Fruit fly (Drosophila melanogaster) whole organism, wandering third instar larva: Measurements from ENCODE around the gene Abd-B.

Experiments
- Abd-B ChIP-seq: fragments of >200 bp; optimal IDR thresholded peaks from 2 replicates; lab custom pipeline; 2017; ENCODE audit warnings: missing biosample characterization, missing genetic modification characterization
- CG9705 ChIP-seq: fragments of 200-800 bp; sonication (Bioruptor generic); optimal IDR thresholded peaks from 2 replicates; lab custom pipeline; 2018; ENCODE audit warnings: missing biosample characterization, mild to moderate bottlenecking, missing genetic modification characterization
- CrebA ChIP-seq: fragments of 200-800 bp; sonication (Bioruptor generic); optimal IDR thresholded peaks from 2 replicates; lab custom pipeline; 2016; ENCODE audit warnings: missing biosample characterization, mild to moderate bottlenecking, missing genetic modification characterization, borderline replicate concordance
- Dfd ChIP-seq: fragments of >200 bp; optimal IDR thresholded peaks from 2 replicates; lab custom pipeline; 2017; ENCODE audit warnings: missing biosample characterization, missing genetic modification characterization
- GATAd ChIP-seq: sonication (Bioruptor generic); optimal IDR thresholded peaks from 2 replicates; lab custom pipeline; 2016; ENCODE audit warnings: missing biosample characterization, missing genetic modification characterization
- HLH106 ChIP-seq: fragments of 200-800 bp; optimal IDR thresholded peaks from 3 replicates; lab custom pipeline; 2019; ENCODE audit warnings: missing biosample characterization, mild to moderate bottlenecking, missing genetic modification characterization, moderate library complexity
- Hnf4 ChIP-seq: fragments of 200-800 bp; sonication (Bioruptor generic); optimal IDR thresholded peaks from 2 replicates; lab custom pipeline; 2016; ENCODE audit warnings: missing biosample characterization, mild to moderate bottlenecking, missing genetic modification characterization
- Hr78 ChIP-seq: fragments of >200 bp; optimal IDR thresholded peaks from 2 replicates; lab custom pipeline; 2017; ENCODE audit warnings: missing biosample characterization, missing genetic modification characterization
- Hr83 ChIP-seq: fragments of 200-300 bp; sonication (Bioruptor generic); optimal IDR thresholded peaks from 2 replicates; lab custom pipeline; 2016; ENCODE audit warnings: missing biosample characterization, mild to moderate bottlenecking, missing genetic modification characterization, moderate library complexity; ENCODE audit not compliant: poor library complexity, severe bottlenecking
- Jra ChIP-seq: sonication (Bioruptor generic); optimal IDR thresholded peaks from 2 replicates; lab custom pipeline; 2016; ENCODE audit warnings: missing biosample characterization, missing genetic modification characterization
- Mio ChIP-seq: sonication (Bioruptor generic); optimal IDR thresholded peaks from 2 replicates; lab custom pipeline; 2016; ENCODE audit warnings: missing biosample characterization, missing genetic modification characterization
- Myc ChIP-seq: fragments of >200 bp; optimal IDR thresholded peaks from 2 replicates; lab custom pipeline; 2017
- N ChIP-seq: fragments of >200 bp; optimal IDR thresholded peaks from 2 replicates; lab custom pipeline; 2018; ENCODE audit warnings: missing biosample characterization, missing external identifiers, missing genetic modification characterization
- OdsH ChIP-seq: fragments of 200-800 bp; sonication (Bioruptor generic); optimal IDR thresholded peaks from 2 replicates; lab custom pipeline; 2016; ENCODE audit warnings: missing biosample characterization, mild to moderate bottlenecking, missing genetic modification characterization
- Rel ChIP-seq, 2 experiments: fragments of 200-800 bp; sonication (Bioruptor generic) in 1 of 2; optimal IDR thresholded peaks; 2 replicates in 1 of 2; 3 replicates in 1 of 2; lab custom pipeline; 2016 to 2019; ENCODE audit warnings: mild to moderate bottlenecking in 2 of 2, missing biosample characterization in 2 of 2, missing genetic modification characterization in 2 of 2, moderate library complexity in 1 of 2
- Sp1 ChIP-seq: fragments of 200-800 bp; sonication (Bioruptor generic); optimal IDR thresholded peaks from 3 replicates; lab custom pipeline; 2019; ENCODE audit warnings: missing biosample characterization, mild to moderate bottlenecking, missing genetic modification characterization, moderate library complexity
- br ChIP-seq: fragments of 200-800 bp; sonication (Bioruptor generic); optimal IDR thresholded peaks from 2 replicates; lab custom pipeline; 2016; ENCODE audit warnings: missing biosample characterization, missing genetic modification characterization
- brk ChIP-seq: fragments of 200-800 bp; sonication (Bioruptor generic); optimal IDR thresholded peaks from 2 replicates; lab custom pipeline; 2016; ENCODE audit warnings: missing biosample characterization, mild to moderate bottlenecking, missing genetic modification characterization
- dl ChIP-seq, 2 experiments: fragments of 175-275, 200-275 bp in 1 of 2; fragments of 200-275 bp in 1 of 2; sonication (Bioruptor generic); optimal IDR thresholded peaks; lab custom pipeline; 2018; ENCODE audit warnings: mild to moderate bottlenecking in 2 of 2, missing biosample characterization in 2 of 2, missing genetic modification characterization in 2 of 2, moderate library complexity in 2 of 2; ENCODE audit not compliant: partially characterized antibody in 2 of 2, insufficient read depth in 1 of 2
- dmrt93B ChIP-seq: fragments of 200-800 bp; sonication (Bioruptor generic); optimal IDR thresholded peaks from 2 replicates; lab custom pipeline; 2018; ENCODE audit warnings: missing biosample characterization, mild to moderate bottlenecking, missing genetic modification characterization
- dsf ChIP-seq: sonication (Bioruptor generic); optimal IDR thresholded peaks from 2 replicates; lab custom pipeline; 2016; ENCODE audit warnings: missing biosample characterization, missing genetic modification characterization, borderline replicate concordance
- ey ChIP-seq: fragments of 200-800 bp; sonication (Bioruptor generic); optimal IDR thresholded peaks from 2 replicates; lab custom pipeline; 2016; ENCODE audit warnings: missing biosample characterization, missing genetic modification characterization
- foxo ChIP-seq, 2 experiments: fragments of 200-800 bp; sonication (Bioruptor generic); optimal IDR thresholded peaks; 2 replicates in 1 of 2; 3 replicates in 1 of 2; lab custom pipeline; 2016 to 2017; ENCODE audit warnings: missing biosample characterization in 2 of 2, missing genetic modification characterization in 2 of 2
- fru ChIP-seq: fragments of 200-800 bp; sonication (Bioruptor generic); optimal IDR thresholded peaks from 3 replicates; lab custom pipeline; 2016; ENCODE audit warnings: missing biosample characterization, mild to moderate bottlenecking, missing genetic modification characterization
- h ChIP-seq: fragments of 200-800 bp; sonication (Bioruptor generic); optimal IDR thresholded peaks from 3 replicates; lab custom pipeline; 2016; ENCODE audit warnings: missing biosample characterization, mild to moderate bottlenecking, missing genetic modification characterization
- lola ChIP-seq: fragments of >200 bp; optimal IDR thresholded peaks from 2 replicates; lab custom pipeline; 2017; ENCODE audit warnings: missing biosample characterization, missing genetic modification characterization
- pan ChIP-seq: fragments of >200 bp; optimal IDR thresholded peaks from 2 replicates; lab custom pipeline; 2017
- rgr ChIP-seq: fragments of 200-800 bp; sonication (Bioruptor generic); optimal IDR thresholded peaks from 3 replicates; lab custom pipeline; 2016; ENCODE audit warnings: missing biosample characterization, mild to moderate bottlenecking, missing genetic modification characterization
- sage ChIP-seq: fragments of 200-800 bp; sonication (Bioruptor generic); optimal IDR thresholded peaks from 2 replicates; lab custom pipeline; 2016; ENCODE audit warnings: missing biosample characterization, mild to moderate bottlenecking, missing genetic modification characterization
- sv ChIP-seq: fragments of 200-800 bp; sonication (Bioruptor generic); optimal IDR thresholded peaks from 3 replicates; lab custom pipeline; 2016; ENCODE audit warnings: missing biosample characterization, missing genetic modification characterization
- usp ChIP-seq: fragments of >200 bp; optimal IDR thresholded peaks from 2 replicates; lab custom pipeline; 2017; ENCODE audit warnings: missing biosample characterization, missing genetic modification characterization

Abd-B gene

DNA sequence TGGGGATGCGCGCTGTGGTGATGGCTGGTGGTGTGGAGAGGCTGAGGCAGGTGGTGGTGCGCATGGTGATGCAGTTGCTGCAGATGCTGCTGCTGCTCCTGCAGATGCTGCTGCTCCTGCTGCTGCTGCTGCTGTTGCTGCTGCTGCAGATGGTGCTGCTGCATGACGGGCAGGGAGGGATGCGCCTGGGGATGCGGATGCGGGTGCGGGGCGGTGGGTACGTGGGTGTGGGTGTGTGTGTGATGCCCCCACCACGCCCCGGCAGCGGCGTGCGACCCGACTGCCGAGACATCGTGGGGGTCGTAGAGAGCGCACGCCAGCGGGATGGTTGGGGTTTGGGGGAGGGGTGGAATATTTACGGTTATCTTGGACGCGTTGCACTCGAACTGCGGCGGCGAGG, 39.2 kb downstream of the Abd-B start:
- TF ChIP-seq dmrt93B (GFP tag; lab: Kevin White, UChicago) (no peak), Myc (no peak), brk (GFP tag; lab: Kevin White, UChicago) (no peak), CG9705 (GFP tag; lab: Kevin White, UChicago) (no peak), sv (GFP tag; lab: Kevin White, UChicago) (no peak), Dfd (GFP tag; lab: Kevin White, UChicago) (peak; percentile 85), Hnf4 (GFP tag; lab: Kevin White, UChicago) (no peak), GATAd (GFP tag; lab: Kevin White, UChicago) (no peak), Mio (GFP tag; lab: Kevin White, UChicago) (no peak)

DNA sequence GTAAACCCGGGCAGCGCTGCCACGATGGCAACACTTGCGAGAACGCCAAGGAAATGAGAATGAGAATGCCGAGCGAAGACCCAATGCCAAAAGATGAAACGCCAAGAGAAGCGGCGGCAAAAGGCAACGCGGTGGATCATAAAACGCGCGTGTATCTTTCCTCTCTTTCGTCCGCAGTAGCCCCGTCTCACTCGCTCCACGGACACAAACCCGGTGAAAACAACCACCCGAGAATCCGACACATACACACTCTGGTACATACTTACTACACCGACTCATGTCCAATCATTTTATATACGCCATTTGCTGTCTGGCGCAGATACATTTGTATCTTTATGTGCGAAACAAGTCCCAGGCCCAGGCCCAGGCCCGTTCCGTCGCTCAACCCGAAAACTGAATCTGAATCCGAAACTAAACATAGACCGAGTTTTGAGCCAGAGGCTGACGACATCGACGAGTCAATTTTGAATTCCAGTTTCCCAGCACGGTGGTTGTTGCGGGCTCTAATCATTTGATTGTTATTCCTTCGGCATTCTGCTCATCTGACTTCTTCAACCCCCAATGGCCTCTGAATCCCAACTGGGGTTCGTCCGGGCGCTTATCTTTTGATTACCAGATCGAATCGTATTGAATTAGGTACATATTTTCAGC, 48.4 kb downstream of the Abd-B start:
- TF ChIP-seq Jra (GFP tag; lab: Kevin White, UChicago) (no peak), Mio (GFP tag; lab: Kevin White, UChicago) (no peak), br (GFP tag; lab: Kevin White, UChicago) (no peak), HLH106 (tag; lab: Kevin White, UChicago) (no peak), dl (GFP tag; optimal IDR thresholded peaks at IDR 0.05; lab: Kevin White, UChicago; ENCODE audit: insufficient read depth in 1 of 2, partially characterized antibody in 2 of 2) (no peak), Hr83 (GFP tag; lab: Kevin White, UChicago) (no peak), Sp1 (GFP tag; lab: Kevin White, UChicago) (no peak), h (GFP tag; lab: Kevin White, UChicago) (no peak), Hr78 (GFP tag; lab: Kevin White, UChicago) (no peak), Abd-B (GFP tag; lab: Kevin White, UChicago) (no peak), GATAd (GFP tag; lab: Kevin White, UChicago) (no peak), Hnf4 (GFP tag; lab: Kevin White, UChicago) (no peak), N (GFP tag; lab: Kevin White, UChicago) (no peak), CrebA (GFP tag; lab: Kevin White, UChicago) (no peak), fru (GFP tag; lab: Kevin White, UChicago) (no peak), Rel (GFP tag; optimal IDR thresholded peaks at IDR 0.05; lab: Kevin White, UChicago) (no peak), Rel (tag; optimal IDR thresholded peaks at IDR 0.05; lab: Kevin White, UChicago) (no peak), brk (GFP tag; lab: Kevin White, UChicago) (no peak), foxo (GFP tag; optimal IDR thresholded peaks at IDR 0.05; lab: Kevin White, UChicago) (no peak), dmrt93B (GFP tag; lab: Kevin White, UChicago) (no peak)

dm6 chr3R:16921416-16921815, 50.6 kb downstream of the Abd-B start:
- no peak for TF ChIP-seq ey (GFP tag; lab: Kevin White, UChicago)
- TF ChIP-seq usp = no peak
- TF ChIP-seq Hr83 (GFP tag; lab: Kevin White, UChicago) = no peak

dm6 chr3R:16920403-16920802, 51.6 kb downstream of the Abd-B start:
- TF ChIP-seq brk (GFP tag; lab: Kevin White, UChicago) (no peak), pan (no peak), CrebA (GFP tag; lab: Kevin White, UChicago) (no peak), br (GFP tag; lab: Kevin White, UChicago) (no peak), Abd-B (GFP tag; lab: Kevin White, UChicago) (no peak), dmrt93B (GFP tag; lab: Kevin White, UChicago) (no peak), Rel (GFP tag; optimal IDR thresholded peaks at IDR 0.05; lab: Kevin White, UChicago) (no peak), Rel (tag; optimal IDR thresholded peaks at IDR 0.05; lab: Kevin White, UChicago) (no peak)
- TF ChIP-seq, all 38 proteins: peak for 0

dm6 chr3R:16918988-16919427, 53.0 kb downstream of the Abd-B start:
- TF ChIP-seq pan = no peak
- no peak for TF ChIP-seq CG9705 (GFP tag; lab: Kevin White, UChicago)
- TF ChIP-seq dmrt93B (GFP tag; lab: Kevin White, UChicago) = no peak
- no peak for TF ChIP-seq dsf (GFP tag; lab: Kevin White, UChicago)
- TF ChIP-seq ey (GFP tag; lab: Kevin White, UChicago) = peak; percentile 10
- no peak for TF ChIP-seq Mio (GFP tag; lab: Kevin White, UChicago)
- TF ChIP-seq sage (GFP tag; lab: Kevin White, UChicago) = no peak
- no peak for TF ChIP-seq Dfd (GFP tag; lab: Kevin White, UChicago)
- TF ChIP-seq usp = no peak
- peak; percentile 1 for TF ChIP-seq br (GFP tag; lab: Kevin White, UChicago)
- no peak for TF ChIP-seq N (GFP tag; lab: Kevin White, UChicago)
- peak; percentile 33 for TF ChIP-seq h (GFP tag; lab: Kevin White, UChicago)
- TF ChIP-seq rgr (GFP tag; lab: Kevin White, UChicago) = no peak
- TF ChIP-seq sv (GFP tag; lab: Kevin White, UChicago) = no peak
- TF ChIP-seq CrebA (GFP tag; lab: Kevin White, UChicago) = no peak
- TF ChIP-seq Abd-B (GFP tag; lab: Kevin White, UChicago) = no peak
- no peak for TF ChIP-seq lola (GFP tag; lab: Kevin White, UChicago)
- peak; percentile 29 for TF ChIP-seq OdsH (GFP tag; lab: Kevin White, UChicago)
